Fruit fly (Drosophila melanogaster): Measurements from ENCODE around the gene Gtpx.

The Gtpx gene

dm6 chr3L:3305430-3305829 is 20.6 kb upstream of the Gtpx start (continued):
- TF ChIP-seq tup (GFP tag; optimal IDR thresholded peaks at IDR 0.05) (no peak), HmgZ (tag; optimal IDR thresholded peaks at IDR 0.05) (peak; percentile 28), CG12769 (tag; optimal IDR thresholded peaks at IDR 0.05) (peak; percentile 75), amos (GFP tag; IDR thresholded peaks at IDR 0.05; ENCODE audit: partially characterized antibody) (no peak), Med (GFP tag) (peak; percentile 94), Sry-β (GFP tag; optimal IDR thresholded peaks at IDR 0.05) (peak; percentile 1), Asciz (GFP tag; optimal IDR thresholded peaks at IDR 0.05) (no peak), CG12942 (GFP tag; optimal IDR thresholded peaks at IDR 0.05) (peak; percentile 4), CG12104 (GFP tag; optimal IDR thresholded peaks at IDR 0.05) (peak; percentile 3), az2 (GFP tag; optimal IDR thresholded peaks at IDR 0.05) (no peak), CG10565 (GFP tag; optimal IDR thresholded peaks at IDR 0.05) (no peak), jumu (GFP tag; optimal IDR thresholded peaks at IDR 0.05) (no peak), kah (GFP tag; optimal IDR thresholded peaks at IDR 0.05) (no peak), CG18619 (GFP tag; optimal IDR thresholded peaks at IDR 0.05) (peak; percentile 28), jigr1 (GFP tag; IDR thresholded peaks at IDR 0.05) (no peak), ash1 (GFP tag; optimal IDR thresholded peaks at IDR 0.05) (no peak), CG17829 (tag; optimal IDR thresholded peaks at IDR 0.05) (no peak), CG2202 (tag; optimal IDR thresholded peaks at IDR 0.05) (peak; percentile 64), Dad (GFP tag; optimal IDR thresholded peaks at IDR 0.05) (no peak), dmrt11E (tag; optimal IDR thresholded peaks at IDR 0.05) (peak; percentile 58), toy (GFP tag; IDR thresholded peaks at IDR 0.05) (no peak), p53 (GFP tag; optimal IDR thresholded peaks at IDR 0.05) (no peak), CG11093 (GFP tag; IDR thresholded peaks at IDR 0.05) (no peak), CG7786 (GFP tag; optimal IDR thresholded peaks at IDR 0.05) (peak; percentile 17), sc (optimal IDR thresholded peaks at IDR 0.05) (no peak), sc (GFP tag; optimal IDR thresholded peaks at IDR 0.05) (peak; percentile 61), Dp (GFP tag; optimal IDR thresholded peaks at IDR 0.05) (no peak), CG4617 (GFP tag; optimal IDR thresholded peaks at IDR 0.05; ENCODE audit: borderline replicate concordance) (no peak), repo (GFP tag; optimal IDR thresholded peaks at IDR 0.05) (peak; percentile 9), CG12659 (GFP tag; optimal IDR thresholded peaks at IDR 0.05) (peak; percentile 31), D19A (tag; optimal IDR thresholded peaks at IDR 0.05) (no peak), CG1792 (GFP tag; optimal IDR thresholded peaks at IDR 0.05) (peak; percentile 58), Dll (GFP tag; IDR thresholded peaks at IDR 0.05; ENCODE audit: partially characterized antibody) (no peak), Sox100B (GFP tag; optimal IDR thresholded peaks at IDR 0.05) (peak; percentile 9), esg (GFP tag; conservative IDR thresholded peaks at IDR 0.05) (no peak), CG32767 (GFP tag; IDR thresholded peaks at IDR 0.05) (no peak), bab2 (GFP tag; optimal IDR thresholded peaks at IDR 0.05) (peak; percentile 50), CG4360 (GFP tag; IDR thresholded peaks at IDR 0.05) (no peak), CG3407 (GFP tag; optimal IDR thresholded peaks at IDR 0.05) (peak; percentile 64), lab (GFP tag; optimal IDR thresholded peaks at IDR 0.05) (peak; percentile 77), CG4707 (GFP tag; optimal IDR thresholded peaks at IDR 0.05) (peak; percentile 34), grau (tag; optimal IDR thresholded peaks at IDR 0.05) (peak; percentile 25), CG2712 (tag; optimal IDR thresholded peaks at IDR 0.05) (no peak), oc (tag; optimal IDR thresholded peaks at IDR 0.05) (peak; percentile 58), cg (GFP tag; optimal IDR thresholded peaks at IDR 0.05) (no peak), CG31441 (GFP tag; IDR thresholded peaks at IDR 0.05) (peak; percentile 16; the same call in 1 of the 2 replicates), dimm (GFP tag; IDR thresholded peaks at IDR 0.05) (no peak), z (GFP tag; IDR thresholded peaks at IDR 0.05) (peak; percentile 58; the same call in 2 of the 3 replicates), NK7.1 (GFP tag; optimal IDR thresholded peaks at IDR 0.05) (peak; percentile 19), kay (GFP tag; optimal IDR thresholded peaks at IDR 0.05) (peak; percentile 31), CG15269 (tag; optimal IDR thresholded peaks at IDR 0.05) (peak; percentile 6)
